Worm (Caenorhabditis elegans) whole organism, early embryonic: ENCODE measurements around the gene trx-2.

Source experiments
- B0310.2 ChIP-seq: sonication (generic microtip); optimal IDR thresholded peaks from 2 replicates; lab custom pipeline; 2016; ENCODE audit warnings: mild to moderate bottlenecking, missing genetic modification characterization, missing compliant biosample characterization
- F13C5.2 ChIP-seq: sonication (generic microtip); optimal IDR thresholded peaks from 2 replicates; lab custom pipeline; 2017; ENCODE audit warnings: mild to moderate bottlenecking, missing genetic modification characterization, inconsistent platforms, missing compliant biosample characterization
- aly-1 ChIP-seq: sonication (generic microtip); optimal IDR thresholded peaks from 2 replicates; lab custom pipeline; 2016; ENCODE audit warnings: missing genetic modification characterization, missing compliant biosample characterization
- ama-1 ChIP-seq: fragments of 150-350 bp; optimal IDR thresholded peaks from 2 replicates; lab custom pipeline; 2014
- ceh-13 ChIP-seq: fragments of 200-800 bp; sonication (Bioruptor generic); optimal IDR thresholded peaks from 2 replicates; lab custom pipeline; 2018; ENCODE audit warnings: mild to moderate bottlenecking, missing genetic modification characterization, missing compliant biosample characterization
- ceh-36 ChIP-seq: sonication (generic microtip); optimal IDR thresholded peaks from 2 replicates; lab custom pipeline; 2016; ENCODE audit warnings: missing genetic modification characterization, inconsistent platforms, missing compliant biosample characterization
- ets-7 ChIP-seq: sonication (generic microtip); optimal IDR thresholded peaks from 2 replicates; lab custom pipeline; 2016; ENCODE audit warnings: missing genotype, missing genetic modification characterization, missing compliant biosample characterization
- flt-1 ChIP-seq: fragments of 200-800 bp; sonication (Bioruptor generic); IDR thresholded peaks from 2 replicates; pipeline ENCODE4 v1.3.6; 2022; ENCODE audit warnings: missing genetic modification characterization, missing compliant biosample characterization
- hmbx-1 ChIP-seq: sonication (generic microtip); optimal IDR thresholded peaks from 2 replicates; lab custom pipeline; 2016; ENCODE audit warnings: mild to moderate bottlenecking, missing genetic modification characterization, missing compliant biosample characterization
- hmg-4 ChIP-seq: fragments of 200-800 bp; sonication (Bioruptor generic); optimal IDR thresholded peaks from 2 replicates; lab custom pipeline; 2018; ENCODE audit warnings: mild to moderate bottlenecking, missing genetic modification characterization, missing compliant biosample characterization
- hnd-1 ChIP-seq: sonication (generic microtip); optimal IDR thresholded peaks from 2 replicates; lab custom pipeline; 2016; ENCODE audit warnings: missing genetic modification characterization, missing compliant biosample characterization
- pes-1 ChIP-seq: fragments of 200-800 bp; sonication (Bioruptor generic); IDR thresholded peaks from 2 replicates; pipeline ENCODE4 v1.3.6; 2022; ENCODE audit warnings: missing genetic modification reagents, missing genetic modification characterization, missing compliant biosample characterization
- scrt-1 ChIP-seq: fragments of 200-800 bp; sonication (Bioruptor generic); IDR thresholded peaks from 2 replicates; pipeline ENCODE4 v1.3.6; 2022; ENCODE audit warnings: missing genetic modification characterization, missing compliant biosample characterization
- sea-1 ChIP-seq: fragments of 200-800 bp; sonication (Bioruptor generic); conservative IDR thresholded peaks from 2 replicates; pipeline ENCODE4 v1.3.6; 2022; ENCODE audit warnings: missing genetic modification characterization, missing compliant biosample characterization
- tbx-11 ChIP-seq: fragments of 200-800 bp; sonication (Bioruptor generic); IDR thresholded peaks from 2 replicates; pipeline ENCODE4 v1.3.6; 2022; ENCODE audit warnings: missing genetic modification characterization, missing compliant biosample characterization
- tbx-37 ChIP-seq: fragments of 200-800 bp; sonication (Bioruptor generic); conservative IDR thresholded peaks from 2 replicates; pipeline ENCODE4 v1.3.6; 2022; ENCODE audit warnings: missing genetic modification reagents, missing genetic modification characterization, missing compliant biosample characterization
- tra-4 ChIP-seq: sonication (generic microtip); optimal IDR thresholded peaks from 2 replicates; lab custom pipeline; 2017; ENCODE audit warnings: missing genetic modification characterization, missing compliant biosample characterization

Gene trx-2

DNA sequence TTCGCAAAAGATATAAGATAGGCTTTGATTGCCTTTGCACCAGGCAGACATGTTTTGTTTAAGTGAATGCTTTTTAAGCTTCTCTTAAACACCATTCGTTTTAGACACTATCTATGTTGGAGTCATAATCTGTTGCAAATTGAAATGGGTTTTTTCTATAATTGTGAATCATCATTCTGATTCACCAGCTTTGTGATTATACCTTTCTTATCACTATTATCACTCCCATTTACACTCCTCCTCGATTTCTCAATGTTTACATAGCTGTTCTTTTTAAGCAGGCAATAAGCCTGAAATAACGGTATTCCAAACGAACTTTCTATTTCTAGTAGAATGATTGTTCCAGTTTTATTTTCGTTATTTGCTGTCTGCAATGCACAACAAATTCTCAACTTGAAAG, 17.4 kb upstream of the trx-2 start, which contains the start of gene B0024.4:
B0024.4 (plus strand) TSS at position 301 of the 400 bp plus-strand sequence.
- TF ChIP-seq hmg-4 (GFP tag; lab: Kevin White, UChicago) (no peak), tbx-37 (GFP tag; lab: Robert Waterston, UW) (no peak)

DNA sequence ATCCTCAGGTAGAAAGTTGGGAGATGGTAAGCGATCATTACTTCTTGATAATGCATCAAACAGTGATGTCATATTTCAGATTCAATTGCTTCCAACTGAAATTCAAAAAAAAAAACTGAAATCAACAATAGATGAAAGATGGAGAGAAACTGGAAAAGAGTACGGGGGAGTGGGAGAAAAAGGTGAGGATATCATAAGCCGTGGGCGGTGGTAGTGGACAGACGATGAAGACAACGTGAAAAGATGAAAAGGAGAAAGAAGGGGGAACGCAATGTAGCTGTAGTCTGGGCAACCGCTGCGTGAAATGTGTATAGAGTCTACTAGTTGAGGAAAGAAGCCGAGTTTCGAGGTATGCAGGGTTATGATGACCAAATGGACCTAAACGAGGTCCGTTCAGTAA, 7.2 kb upstream of the trx-2 start, which contains the start of gene che-12:
che-12 (minus strand) TSS at position 101 of the 400 bp plus-strand sequence.
- no peak for TF ChIP-seq scrt-1 (GFP tag; lab: Robert Waterston, UW)
- no peak for TF ChIP-seq hmg-4 (GFP tag; lab: Kevin White, UChicago)
- TF ChIP-seq aly-1 (tag; lab: Kevin White, UChicago) = no peak
- no peak for TF ChIP-seq tbx-37 (GFP tag; lab: Robert Waterston, UW)
- TF ChIP-seq hmbx-1 (tag; lab: Kevin White, UChicago) = no peak
- no peak for TF ChIP-seq ceh-36 (tag; lab: Kevin White, UChicago)
- TF ChIP-seq flt-1 = no peak
- no peak for TF ChIP-seq sea-1 (GFP tag; lab: Robert Waterston, UW)
- no peak for TF ChIP-seq tra-4 (tag; lab: Kevin White, UChicago)
- TF ChIP-seq ets-7 (tag; lab: Kevin White, UChicago) = no peak
- no peak for TF ChIP-seq ceh-13 (GFP tag; lab: Kevin White, UChicago)

DNA sequence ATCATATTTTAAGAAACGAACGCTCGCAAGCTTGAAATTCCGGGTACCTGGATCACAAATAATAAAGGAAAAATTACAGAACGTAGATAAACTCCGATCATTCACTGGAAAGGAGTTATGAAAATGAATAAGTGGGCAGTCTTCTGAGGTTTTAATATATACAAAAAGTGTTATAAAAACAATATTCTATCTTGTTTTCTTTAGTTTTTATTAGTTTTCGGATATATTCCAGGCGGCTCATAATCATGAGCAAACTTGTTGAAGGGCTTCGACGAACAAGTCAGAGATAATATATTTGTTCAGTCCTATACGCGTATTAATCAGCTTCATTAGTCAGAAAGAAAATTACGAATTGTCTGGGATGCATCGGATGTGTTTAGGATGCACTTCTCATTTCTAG, 518 bp upstream of the trx-2 start, which contains the start of gene gcy-6:
gcy-6 (minus strand) TSS at position 101 of the 400 bp plus-strand sequence.
- no peak for TF ChIP-seq hmbx-1 (tag; lab: Kevin White, UChicago)
- no peak for TF ChIP-seq tbx-11
- TF ChIP-seq aly-1 (tag; lab: Kevin White, UChicago) = no peak
- no peak for TF ChIP-seq tbx-37 (GFP tag; lab: Robert Waterston, UW)
- TF ChIP-seq pes-1 (GFP tag; lab: Robert Waterston, UW) = no peak
- no peak for TF ChIP-seq hnd-1 (tag; lab: Kevin White, UChicago)
- no peak for TF ChIP-seq B0310.2
- no peak for TF ChIP-seq ets-7 (tag; lab: Kevin White, UChicago)

DNA sequence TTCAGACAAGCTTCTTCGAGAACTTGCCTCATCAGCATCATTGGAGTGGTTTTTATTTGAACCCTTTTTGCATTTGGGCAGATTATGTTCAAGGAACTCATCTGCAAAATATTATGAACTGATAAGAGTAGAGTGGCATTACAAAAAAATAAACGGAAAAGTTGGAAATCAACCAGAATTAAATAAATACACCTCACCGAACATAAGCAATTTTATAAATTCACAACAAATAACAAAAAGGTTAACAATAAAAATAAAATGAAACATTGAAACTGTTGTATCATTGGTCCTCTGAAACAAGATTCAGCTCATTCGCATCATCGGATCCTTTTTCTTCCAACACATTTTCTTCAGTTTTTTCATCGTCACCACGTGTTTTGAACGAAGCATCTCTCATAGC, 2.8 kb downstream of the trx-2 start, which contains the start of gene asps-1:
asps-1 (minus strand) TSS at position 101 of the 400 bp plus-strand sequence.
- TF ChIP-seq ets-7 (tag; lab: Kevin White, UChicago) = no peak
- no peak for TF ChIP-seq flt-1
- no peak for TF ChIP-seq F13C5.2 (tag; lab: Kevin White, UChicago)
- no peak for TF ChIP-seq sea-1 (GFP tag; lab: Robert Waterston, UW)
- TF ChIP-seq tbx-11 = no peak
- no peak for TF ChIP-seq hmg-4 (GFP tag; lab: Kevin White, UChicago)
- no peak for TF ChIP-seq tra-4 (tag; lab: Kevin White, UChicago)
- no peak for TF ChIP-seq hnd-1 (tag; lab: Kevin White, UChicago)
- no peak for TF ChIP-seq ceh-13 (GFP tag; lab: Kevin White, UChicago)
- no peak for TF ChIP-seq B0310.2
- no peak for TF ChIP-seq aly-1 (tag; lab: Kevin White, UChicago)
- no peak for TF ChIP-seq pes-1 (GFP tag; lab: Robert Waterston, UW)
- no peak for TF ChIP-seq tbx-37 (GFP tag; lab: Robert Waterston, UW)
- TF ChIP-seq scrt-1 (GFP tag; lab: Robert Waterston, UW) = no peak
- no peak for TF ChIP-seq ama-1 (lab: Kevin White, UChicago)

DNA sequence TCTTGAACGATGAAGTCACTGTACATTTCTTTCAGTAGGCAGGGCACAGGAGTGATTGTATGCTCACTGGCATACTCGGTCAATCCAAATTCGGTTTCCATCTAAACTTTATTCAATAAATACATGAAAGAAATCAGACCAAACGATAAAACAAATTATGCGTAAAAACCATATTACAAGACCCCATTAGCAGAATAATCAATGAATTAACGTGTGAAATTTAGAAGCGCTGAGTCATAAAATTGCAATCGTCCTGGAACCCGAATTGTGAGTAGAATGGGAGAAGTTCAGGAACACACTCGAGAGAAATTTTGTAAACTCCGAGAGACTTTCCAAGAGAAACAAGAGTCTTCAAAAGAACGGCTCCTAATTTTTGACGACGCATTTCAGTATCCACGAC, 5.0 kb downstream of the trx-2 start, which contains the start of gene B0024.11:
B0024.11 (minus strand) TSS at position 101 of the 400 bp plus-strand sequence.
- TF ChIP-seq aly-1 (tag; lab: Kevin White, UChicago) (no peak), B0310.2 (no peak), F13C5.2 (tag; lab: Kevin White, UChicago) (no peak), ceh-36 (tag; lab: Kevin White, UChicago) (no peak), ama-1 (lab: Kevin White, UChicago) (no peak)

DNA sequence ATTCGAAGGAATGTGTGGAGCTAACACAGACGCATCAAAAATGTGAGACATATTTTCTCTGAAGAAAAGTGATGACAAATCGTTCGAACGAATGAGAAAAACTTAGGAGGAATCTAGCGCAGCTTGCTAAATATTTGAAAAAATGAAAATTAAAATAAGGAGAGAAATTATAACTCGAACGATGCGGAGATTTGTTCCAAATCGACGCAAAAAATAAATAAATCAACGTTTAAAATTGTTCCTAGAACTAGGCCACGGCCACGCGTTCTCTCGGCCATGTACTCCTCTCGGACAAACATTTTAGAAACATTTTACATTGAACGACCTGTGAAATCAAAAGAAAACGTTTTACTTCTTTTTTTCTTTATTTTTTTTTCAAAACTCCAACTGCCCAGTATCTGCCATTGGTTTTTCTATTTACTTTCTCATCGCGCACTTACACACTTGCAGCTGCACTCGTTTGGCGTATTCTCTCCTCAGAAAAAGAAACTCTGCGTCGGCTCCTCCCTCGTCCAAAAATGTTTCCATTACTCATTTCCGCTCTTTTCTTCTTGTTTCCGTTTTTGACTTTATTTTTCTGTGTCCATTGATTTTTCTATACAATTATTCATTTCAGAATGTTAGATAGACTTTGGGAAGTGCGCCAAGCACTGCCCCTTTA, 5.8 kb downstream of the trx-2 start, which contains the start of the genes gna-1 and B0024.13:
gna-1 (minus strand) TSS at position 51 of the 661 bp plus-strand sequence.
B0024.13 (plus strand) TSS at position 611 of the 661 bp plus-strand sequence.
- TF ChIP-seq hmbx-1 (tag; lab: Kevin White, UChicago) (no peak), tbx-37 (GFP tag; lab: Robert Waterston, UW) (peak; percentile 41; the same call in 1 of the 2 replicates), pes-1 (GFP tag; lab: Robert Waterston, UW) (no peak), hmg-4 (GFP tag; lab: Kevin White, UChicago) (no peak), tra-4 (tag; lab: Kevin White, UChicago) (no peak), aly-1 (tag; lab: Kevin White, UChicago) (peak; percentile 8)

DNA sequence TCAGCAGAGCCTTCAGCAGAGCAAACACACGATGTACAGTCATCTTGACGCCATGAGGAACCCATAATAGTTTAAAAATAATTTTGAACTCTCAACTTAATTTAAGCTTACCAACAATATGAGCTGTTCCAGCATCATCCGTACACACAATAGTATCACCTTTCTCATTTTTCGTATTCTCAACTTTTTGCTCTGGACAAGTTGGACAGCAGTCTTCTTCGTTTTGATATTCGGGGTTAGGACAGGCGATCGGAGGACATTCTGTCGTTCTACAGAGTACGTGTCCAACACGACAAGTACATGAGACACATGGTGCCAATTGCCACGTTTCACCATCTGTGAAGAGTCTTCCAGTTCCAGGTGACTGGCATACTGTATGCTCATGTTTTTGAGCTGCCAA, 9.1 kb downstream of the trx-2 start:
- TF ChIP-seq aly-1 (tag; lab: Kevin White, UChicago) (no peak), hmbx-1 (tag; lab: Kevin White, UChicago) (no peak), sea-1 (GFP tag; lab: Robert Waterston, UW) (no peak)

DNA sequence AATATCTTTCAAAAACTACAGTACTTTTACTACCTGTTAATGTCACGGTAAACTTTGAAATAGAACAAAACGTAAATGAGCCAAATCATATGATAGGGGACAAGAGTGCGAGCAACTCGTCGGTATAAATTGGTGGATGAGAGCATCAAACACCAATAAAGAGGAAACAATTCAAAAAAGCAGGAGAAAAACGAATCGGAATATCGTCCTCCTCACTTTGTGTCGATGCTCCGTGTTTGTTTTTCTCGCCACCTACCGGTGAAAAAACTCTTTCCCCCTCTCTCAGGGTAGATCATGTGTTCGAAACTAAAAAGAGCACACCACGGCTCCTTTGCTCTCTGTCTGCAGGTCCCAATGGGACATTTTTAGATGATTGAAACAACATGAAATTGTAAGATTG, 13.6 kb downstream of the trx-2 start:
- TF ChIP-seq ets-7 (tag; lab: Kevin White, UChicago) = no peak
- TF ChIP-seq ceh-36 (tag; lab: Kevin White, UChicago) = no peak
- TF ChIP-seq hmbx-1 (tag; lab: Kevin White, UChicago) = no peak
- no peak for TF ChIP-seq scrt-1 (GFP tag; lab: Robert Waterston, UW)
- no peak for TF ChIP-seq tbx-37 (GFP tag; lab: Robert Waterston, UW)
- no peak for TF ChIP-seq flt-1
